Fruit fly (Drosophila melanogaster): ENCODE measurements around the gene CG15043.

The CG15043 gene

dm6 chrX:18483261-18484218 lies 10.4 kb downstream of the CG15043 start, which contains the start of gene Hayan:
TSS of gene Hayan (minus strand) at chrX:18483772.
- TF ChIP-seq CG32121 (GFP tag; IDR thresholded peaks at IDR 0.05) (0 out of 2 replicates have a peak, but pooled peaks have one; percentile 32), CG14655 (GFP tag; optimal IDR thresholded peaks at IDR 0.05) (peak; percentile 44), CG34367 (tag; optimal IDR thresholded peaks at IDR 0.05) (peak; percentile 3), gl (tag; optimal IDR thresholded peaks at IDR 0.05) (peak; percentile 58), CG9948 (tag; optimal IDR thresholded peaks at IDR 0.05) (no peak), Ets98B (GFP tag; IDR thresholded peaks at IDR 0.05) (peak; percentile 46; the same call in 1 of the 2 replicates), CG15710 (tag; optimal IDR thresholded peaks at IDR 0.05) (peak; percentile 17), Pif1A (GFP tag; optimal IDR thresholded peaks at IDR 0.05) (peak; percentile 57), rn (GFP tag; IDR thresholded peaks at IDR 0.05) (no peak), Snoo (tag; optimal IDR thresholded peaks at IDR 0.05) (peak; percentile 25), CG17806 (tag; optimal IDR thresholded peaks at IDR 0.05) (no peak), CG8159 (tag; optimal IDR thresholded peaks at IDR 0.05) (peak; percentile 49), CG4496 (GFP tag; IDR thresholded peaks at IDR 0.05) (peak; percentile 64; the same call in 2 of the 3 replicates), CG13204 (GFP tag; optimal IDR thresholded peaks at IDR 0.05) (peak; percentile 69), CG8301 (tag; optimal IDR thresholded peaks at IDR 0.05) (no peak), fd96Ca (GFP tag; IDR thresholded peaks at IDR 0.05) (0 out of 3 replicates have a peak, but pooled peaks have one; percentile 44), D1 (tag; optimal IDR thresholded peaks at IDR 0.05) (no peak), EcR (GFP tag; optimal IDR thresholded peaks at IDR 0.05) (peak; percentile 30), CG10348 (GFP tag; IDR thresholded peaks at IDR 0.05) (no peak), CG12605 (GFP tag; IDR thresholded peaks at IDR 0.05) (peak; percentile 60; the same call in 1 of the 2 replicates), Pif1B (GFP tag; optimal IDR thresholded peaks at IDR 0.05) (peak; percentile 55)

dm6 chrX:18482537-18482936 lies 11.4 kb downstream of the CG15043 start:
- no peak for TF ChIP-seq CG32121 (GFP tag; IDR thresholded peaks at IDR 0.05)
- TF ChIP-seq CG12605 (GFP tag; IDR thresholded peaks at IDR 0.05), result no peak
- TF ChIP-seq CG9948 (tag; optimal IDR thresholded peaks at IDR 0.05), result no peak
- TF ChIP-seq CG8301 (tag; optimal IDR thresholded peaks at IDR 0.05), result no peak
- no peak for TF ChIP-seq gl (tag; optimal IDR thresholded peaks at IDR 0.05)
- no peak for TF ChIP-seq CG34367 (tag; optimal IDR thresholded peaks at IDR 0.05)
- no peak for TF ChIP-seq CG10348 (GFP tag; IDR thresholded peaks at IDR 0.05)
- TF ChIP-seq CG15710 (tag; optimal IDR thresholded peaks at IDR 0.05), result no peak
- TF ChIP-seq Ets98B (GFP tag; IDR thresholded peaks at IDR 0.05), result no peak
- no peak for TF ChIP-seq D1 (tag; optimal IDR thresholded peaks at IDR 0.05)
- TF ChIP-seq CG17806 (tag; optimal IDR thresholded peaks at IDR 0.05), result no peak
- TF ChIP-seq EcR (GFP tag; optimal IDR thresholded peaks at IDR 0.05), result no peak
- no peak for TF ChIP-seq Snoo (tag; optimal IDR thresholded peaks at IDR 0.05)
- TF ChIP-seq fd96Ca (GFP tag; IDR thresholded peaks at IDR 0.05), result no peak
- TF ChIP-seq CG4496 (GFP tag; IDR thresholded peaks at IDR 0.05), result no peak
- no peak for TF ChIP-seq Pif1A (GFP tag; optimal IDR thresholded peaks at IDR 0.05)
- TF ChIP-seq CG13204 (GFP tag; optimal IDR thresholded peaks at IDR 0.05), result no peak
- TF ChIP-seq Pif1B (GFP tag; optimal IDR thresholded peaks at IDR 0.05), result no peak
- TF ChIP-seq rn (GFP tag; IDR thresholded peaks at IDR 0.05), result no peak
- TF ChIP-seq CG14655 (GFP tag; optimal IDR thresholded peaks at IDR 0.05), result no peak

dm6 chrX:18479307-18480134 lies 14.4 kb downstream of the CG15043 start, which contains the start of gene CG32547:
TSS of gene CG32547 (minus strand) at chrX:18479487.
- TF ChIP-seq CG14655 (GFP tag; optimal IDR thresholded peaks at IDR 0.05) (peak; percentile 3), Snoo (tag; optimal IDR thresholded peaks at IDR 0.05) (no peak), CG8301 (tag; optimal IDR thresholded peaks at IDR 0.05) (peak; percentile 19), CG17806 (tag; optimal IDR thresholded peaks at IDR 0.05) (peak; percentile 32), fd96Ca (GFP tag; IDR thresholded peaks at IDR 0.05) (no peak), CG15710 (tag; optimal IDR thresholded peaks at IDR 0.05) (no peak), EcR (GFP tag; optimal IDR thresholded peaks at IDR 0.05) (no peak), CG34367 (tag; optimal IDR thresholded peaks at IDR 0.05) (no peak), gl (tag; optimal IDR thresholded peaks at IDR 0.05) (no peak), Ets98B (GFP tag; IDR thresholded peaks at IDR 0.05) (peak; percentile 28; the same call in 1 of the 2 replicates), CG32121 (GFP tag; IDR thresholded peaks at IDR 0.05) (0 out of 2 replicates have a peak, but pooled peaks have one; percentile 22), D1 (tag; optimal IDR thresholded peaks at IDR 0.05) (no peak), CG9948 (tag; optimal IDR thresholded peaks at IDR 0.05) (no peak), CG10348 (GFP tag; IDR thresholded peaks at IDR 0.05) (no peak), Pif1B (GFP tag; optimal IDR thresholded peaks at IDR 0.05) (peak; percentile 13), CG12605 (GFP tag; IDR thresholded peaks at IDR 0.05) (no peak), CG8159 (tag; optimal IDR thresholded peaks at IDR 0.05) (peak; percentile 18), CG13204 (GFP tag; optimal IDR thresholded peaks at IDR 0.05) (no peak), CG4496 (GFP tag; IDR thresholded peaks at IDR 0.05) (peak; percentile 42; the same call in 2 of the 3 replicates), Pif1A (GFP tag; optimal IDR thresholded peaks at IDR 0.05) (peak; percentile 21), rn (GFP tag; IDR thresholded peaks at IDR 0.05) (no peak)

dm6 chrX:18467881-18468280 lies 26.1 kb downstream of the CG15043 start:
- TF ChIP-seq CG14655 (GFP tag; optimal IDR thresholded peaks at IDR 0.05) (no peak), CG15710 (tag; optimal IDR thresholded peaks at IDR 0.05) (no peak), CG17806 (tag; optimal IDR thresholded peaks at IDR 0.05) (no peak), Snoo (tag; optimal IDR thresholded peaks at IDR 0.05) (no peak), CG34367 (tag; optimal IDR thresholded peaks at IDR 0.05) (no peak), Pif1A (GFP tag; optimal IDR thresholded peaks at IDR 0.05) (no peak), gl (tag; optimal IDR thresholded peaks at IDR 0.05) (no peak), rn (GFP tag; IDR thresholded peaks at IDR 0.05) (no peak), fd96Ca (GFP tag; IDR thresholded peaks at IDR 0.05) (no peak), EcR (GFP tag; optimal IDR thresholded peaks at IDR 0.05) (no peak), Pif1B (GFP tag; optimal IDR thresholded peaks at IDR 0.05) (no peak), CG12605 (GFP tag; IDR thresholded peaks at IDR 0.05) (no peak), CG9948 (tag; optimal IDR thresholded peaks at IDR 0.05) (no peak), CG4496 (GFP tag; IDR thresholded peaks at IDR 0.05) (no peak), CG8159 (tag; optimal IDR thresholded peaks at IDR 0.05) (no peak), CG13204 (GFP tag; optimal IDR thresholded peaks at IDR 0.05) (no peak), CG8301 (tag; optimal IDR thresholded peaks at IDR 0.05) (no peak), D1 (tag; optimal IDR thresholded peaks at IDR 0.05) (no peak), Ets98B (GFP tag; IDR thresholded peaks at IDR 0.05) (no peak), CG32121 (GFP tag; IDR thresholded peaks at IDR 0.05) (no peak)
